Worm (Caenorhabditis elegans) whole organism, young adult: ENCODE measurements around the gene T13B5.9.
A peak's percentile ranks its signal among the peaks of the same experiment; 100 is the strongest.

Experiments
- B0261.1 ChIP-seq: sonication (generic microtip); optimal IDR thresholded peaks from 2 replicates; lab custom pipeline; 2016; ENCODE audit warnings: mild to moderate bottlenecking, missing genetic modification characterization, moderate library complexity, missing compliant biosample characterization
- B0336.3 ChIP-seq: fragments of 200-800 bp; sonication (Bioruptor generic); IDR thresholded peaks from 2 replicates; pipeline ENCODE4 v1.3.6; 2022; ENCODE audit warnings: missing genetic modification characterization, missing compliant biosample characterization
- C06A6.2 ChIP-seq: fragments of 200-800 bp; sonication (Bioruptor generic); conservative IDR thresholded peaks from 2 replicates; pipeline ENCODE4 v1.3.6; 2022; ENCODE audit warnings: missing genetic modification characterization, missing compliant biosample characterization
- Y53F4B.3 ChIP-seq: fragments of 200-800 bp; sonication (Bioruptor generic); IDR thresholded peaks from 2 replicates; pipeline ENCODE4 v1.3.6; 2022; ENCODE audit warnings: missing genetic modification reagents, missing genetic modification characterization, missing compliant biosample characterization
- Y67H2A.10 ChIP-seq: fragments of 200-800 bp; sonication (Bioruptor generic); conservative IDR thresholded peaks from 2 replicates; pipeline ENCODE4 v1.3.6; 2022; ENCODE audit warnings: missing genetic modification reagents, missing genetic modification characterization, missing compliant biosample characterization
- cebp-1 ChIP-seq, 2 experiments: fragments of 200-800 bp in 1 of 2; sonication (Bioruptor generic) in 1 of 2; sonication (generic microtip) in 1 of 2; IDR thresholded peaks in 1 of 2; optimal IDR thresholded peaks in 1 of 2; 2 replicates each; pipeline versions ENCODE4 v1.3.6 to Lab custom; 2017 to 2022; ENCODE audit warnings: missing compliant biosample characterization in 2 of 2, missing genetic modification characterization in 2 of 2, mild to moderate bottlenecking in 1 of 2, missing genetic modification reagents in 1 of 2, moderate library complexity in 1 of 2
- ceh-27 ChIP-seq: fragments of 200-800 bp; sonication (Bioruptor generic); optimal IDR thresholded peaks from 2 replicates; lab custom pipeline; 2018; ENCODE audit warnings: mild to moderate bottlenecking, missing genetic modification characterization, moderate library complexity, missing compliant biosample characterization
- ceh-40 ChIP-seq: fragments of 200-800 bp; sonication (Bioruptor generic); IDR thresholded peaks from 2 replicates; pipeline ENCODE4 v1.3.6; 2022; ENCODE audit warnings: missing genetic modification characterization, missing compliant biosample characterization
- ceh-58 ChIP-seq: fragments of 200-800 bp; sonication (Bioruptor generic); IDR thresholded peaks from 2 replicates; pipeline ENCODE4 v1.3.6; 2022; ENCODE audit warnings: missing genetic modification characterization, missing compliant biosample characterization
- dox-1 ChIP-seq: fragments of 200-800 bp; sonication (Bioruptor generic); IDR thresholded peaks from 2 replicates; pipeline ENCODE4 v1.3.6; 2022; ENCODE audit warnings: missing genetic modification reagents, missing genetic modification characterization, missing compliant biosample characterization
- dpl-1 ChIP-seq: fragments of 150-350 bp; optimal IDR thresholded peaks from 2 replicates; lab custom pipeline; 2014; ENCODE audit warnings: missing biosample characterization, missing genetic modification reagents, missing genetic modification characterization
- egrh-3 ChIP-seq: fragments of 200-800 bp; sonication (Bioruptor generic); IDR thresholded peaks from 2 replicates; pipeline ENCODE4 v1.3.6; 2022; ENCODE audit warnings: missing genetic modification reagents, missing genetic modification characterization, missing compliant biosample characterization
- him-1 ChIP-seq: sonication (generic microtip); optimal IDR thresholded peaks from 2 replicates; lab custom pipeline; 2016; ENCODE audit warnings: missing genotype, missing genetic modification reagents, missing genetic modification characterization, missing compliant biosample characterization
- hlh-12 ChIP-seq: sonication (generic microtip); optimal IDR thresholded peaks from 2 replicates; lab custom pipeline; 2016; ENCODE audit warnings: missing genetic modification characterization, missing compliant biosample characterization
- hmg-1.2 ChIP-seq: fragments of 200-800 bp; sonication (Bioruptor generic); IDR thresholded peaks from 2 replicates; pipeline ENCODE4 v1.3.6; 2022; ENCODE audit warnings: missing genetic modification reagents, missing genetic modification characterization, missing compliant biosample characterization
- hrde-1 ChIP-seq: sonication (generic microtip); optimal IDR thresholded peaks from 2 replicates; lab custom pipeline; 2016; ENCODE audit warnings: missing genetic modification characterization, mild to moderate bottlenecking, missing compliant biosample characterization, moderate library complexity, missing genotype, missing genetic modification reagents, borderline replicate concordance
- let-607 ChIP-seq, 2 experiments: fragments of 200-800 bp in 1 of 2; sonication (Bioruptor generic) in 1 of 2; sonication (generic microtip) in 1 of 2; optimal IDR thresholded peaks; 2 replicates each; lab custom pipeline; 2016 to 2018; ENCODE audit warnings: mild to moderate bottlenecking in 2 of 2, missing compliant biosample characterization in 2 of 2, missing genetic modification characterization in 2 of 2, moderate library complexity in 2 of 2, missing genotype in 1 of 2
- lin-40 ChIP-seq: sonication (generic microtip); optimal IDR thresholded peaks from 2 replicates; lab custom pipeline; 2016; ENCODE audit warnings: missing genetic modification characterization, mild to moderate bottlenecking, missing compliant biosample characterization, missing genotype, missing genetic modification reagents
- lsl-1 ChIP-seq: fragments of 200-800 bp; sonication (Bioruptor generic); optimal IDR thresholded peaks from 2 replicates; lab custom pipeline; 2018; ENCODE audit warnings: mild to moderate bottlenecking, missing genetic modification characterization, moderate library complexity, missing compliant biosample characterization
- mes-4 ChIP-seq: sonication (generic microtip); optimal IDR thresholded peaks from 2 replicates; lab custom pipeline; 2016; ENCODE audit warnings: missing genotype, missing genetic modification characterization, missing compliant biosample characterization
- mxl-1 ChIP-seq: sonication (generic microtip); optimal IDR thresholded peaks from 2 replicates; lab custom pipeline; 2016; ENCODE audit warnings: missing genetic modification characterization, missing compliant biosample characterization
- nhr-80 ChIP-seq: sonication (generic microtip); optimal IDR thresholded peaks from 2 replicates; lab custom pipeline; 2016; ENCODE audit warnings: missing genetic modification characterization, missing compliant biosample characterization
- rpc-1 ChIP-seq, 2 experiments: fragments of 150-350 bp in 1 of 2; sonication (generic microtip) in 1 of 2; optimal IDR thresholded peaks; 2 replicates each; lab custom pipeline; 2014 to 2018; ENCODE audit warnings: missing biosample characterization in 1 of 2, missing genetic modification characterization in 1 of 2, missing genetic modification reagents in 1 of 2, missing genotype in 1 of 2
- sdz-38 ChIP-seq: sonication (generic microtip); optimal IDR thresholded peaks from 2 replicates; lab custom pipeline; 2016; ENCODE audit warnings: missing genotype, missing genetic modification characterization, missing compliant biosample characterization
- sea-2 ChIP-seq: fragments of 200-800 bp; sonication (Bioruptor generic); IDR thresholded peaks from 2 replicates; pipeline ENCODE4 v1.3.6; 2022; ENCODE audit warnings: missing genetic modification characterization, missing compliant biosample characterization
- tbp1 ChIP-seq: fragments of 200-800 bp; sonication (Bioruptor generic); optimal IDR thresholded peaks from 2 replicates; lab custom pipeline; 2018; ENCODE audit warnings: mild to moderate bottlenecking, missing genetic modification characterization, missing compliant biosample characterization
- zfh-2 ChIP-seq: fragments of 200-800 bp; sonication (Bioruptor generic); conservative IDR thresholded peaks from 2 replicates; pipeline ENCODE4 v1.3.6; 2022; ENCODE audit warnings: missing genetic modification reagents, missing genetic modification characterization, missing compliant biosample characterization
- ztf-25 ChIP-seq: fragments of 200-800 bp; sonication (Bioruptor generic); IDR thresholded peaks from 2 replicates; pipeline ENCODE4 v1.3.6; 2022; ENCODE audit warnings: missing genetic modification reagents, missing genetic modification characterization, missing compliant biosample characterization
- ztf-6 ChIP-seq: fragments of 200-800 bp; sonication (Bioruptor generic); IDR thresholded peaks from 2 replicates; pipeline ENCODE4 v1.3.6; 2022; ENCODE audit warnings: missing genetic modification reagents, missing genetic modification characterization, missing compliant biosample characterization

Gene T13B5.9

DNA sequence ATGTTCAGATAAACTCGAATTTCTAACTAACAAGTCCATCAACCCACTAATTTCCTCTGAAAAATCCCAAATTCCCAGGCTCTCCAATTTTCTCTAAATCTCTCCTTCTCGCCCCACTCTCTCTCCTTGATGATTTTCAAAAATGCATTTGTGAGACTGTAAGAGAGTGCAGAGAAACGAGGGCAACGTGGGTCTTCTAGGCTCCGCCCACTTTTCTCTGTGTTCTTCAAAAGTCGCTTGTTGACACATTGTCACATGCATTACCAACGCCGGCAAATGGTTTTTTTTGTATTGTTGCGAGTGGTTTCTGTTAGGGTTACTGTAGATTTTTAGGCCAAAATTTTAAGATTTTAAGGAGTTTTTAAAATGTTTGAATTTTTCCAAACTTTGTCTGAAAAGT lies 17.8 kb downstream of the T13B5.9 start:
- TF ChIP-seq hmg-1.2 (GFP tag; lab: Robert Waterston, UW), result 0 out of 2 replicates have a peak, but pooled peaks have one; percentile 19
- no peak for TF ChIP-seq C06A6.2 (GFP tag; lab: Robert Waterston, UW)
- TF ChIP-seq ceh-27 (GFP tag; lab: Kevin White, UChicago), result peak; percentile 35
- TF ChIP-seq hlh-12 (tag; lab: Kevin White, UChicago), result no peak

DNA sequence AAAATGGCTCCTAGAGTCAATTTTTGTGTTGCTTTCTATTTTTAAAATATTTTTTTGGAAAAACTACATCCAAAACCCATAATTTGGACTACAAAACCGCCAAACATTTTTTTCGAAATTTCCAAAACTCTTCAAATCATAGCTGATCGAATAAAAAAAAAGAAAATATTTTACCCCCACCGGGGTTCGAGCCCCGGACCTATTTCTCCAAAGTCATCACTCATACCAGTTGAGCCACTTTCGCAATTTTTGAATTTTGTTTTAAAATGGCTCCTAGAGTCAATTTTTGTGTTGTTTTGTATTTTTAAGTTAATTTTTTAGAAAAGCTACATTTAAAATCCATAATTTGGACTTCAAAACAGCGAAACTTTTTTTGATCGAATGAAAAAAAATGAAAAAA lies 18.8 kb downstream of the T13B5.9 start:
- no peak for TF ChIP-seq rpc-1 (optimal IDR thresholded peaks at IDR 0.05; lab: Kevin White, UChicago)
- TF ChIP-seq rpc-1 (tag; optimal IDR thresholded peaks at IDR 0.05; lab: Kevin White, UChicago), result peak; percentile 59
- TF ChIP-seq tbp1 (GFP tag; lab: Kevin White, UChicago), result peak; percentile 67
- TF ChIP-seq lin-40, result no peak
- TF ChIP-seq lsl-1 (GFP tag; lab: Kevin White, UChicago), result no peak
- TF ChIP-seq B0261.1, result peak; percentile 11
- no peak for TF ChIP-seq ceh-40 (GFP tag; lab: Robert Waterston, UW)
- no peak for TF ChIP-seq Y67H2A.10 (GFP tag; lab: Robert Waterston, UW)
- no peak for TF ChIP-seq ztf-6 (GFP tag; lab: Robert Waterston, UW)
- TF ChIP-seq nhr-80 (tag; lab: Kevin White, UChicago), result no peak
- no peak for TF ChIP-seq mxl-1 (tag; lab: Kevin White, UChicago)
- no peak for TF ChIP-seq sea-2 (GFP tag; lab: Robert Waterston, UW)

ce11 chrII:1084899-1085298 lies 19.4 kb downstream of the T13B5.9 start:
- TF ChIP-seq egrh-3 (GFP tag; lab: Robert Waterston, UW) (no peak), dpl-1 (GFP tag; lab: Kevin White, UChicago) (no peak), nhr-80 (tag; lab: Kevin White, UChicago) (no peak), ztf-25 (GFP tag; lab: Robert Waterston, UW) (no peak), hmg-1.2 (GFP tag; lab: Robert Waterston, UW) (peak; percentile 79; the same call in 1 of the 2 replicates), Y53F4B.3 (no peak), hrde-1 (tag; lab: Kevin White, UChicago) (no peak)

- TF ChIP-seq C06A6.2 (GFP tag; lab: Robert Waterston, UW), result no peak
These were observed 21.4 kb downstream of the T13B5.9 start, which contains the start of gene K02E7.1 for ce11 chrII:1082859-1083258. K02E7.1 (plus strand) TSS chrII:1083159.

DNA sequence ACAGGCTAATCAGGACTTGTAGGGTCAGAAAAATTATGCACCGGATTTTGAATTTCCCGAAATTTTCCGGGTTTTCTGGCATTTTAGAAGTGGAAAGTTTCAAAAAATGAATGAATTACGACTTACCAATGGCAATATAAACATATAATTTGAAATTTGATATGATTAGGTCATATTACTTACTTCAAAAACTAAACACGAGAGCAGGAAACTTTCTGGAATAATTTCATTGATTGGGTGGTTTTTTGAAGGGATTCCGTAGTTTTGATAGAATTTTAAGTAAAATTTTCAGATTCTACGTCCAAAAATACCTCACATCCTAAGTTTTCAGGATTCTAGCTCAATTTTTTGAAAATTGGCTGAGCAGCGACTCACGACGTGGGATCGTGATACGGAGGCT lies 28.9 kb downstream of the T13B5.9 start, which contains the start of gene K02E7.11:
Gene K02E7.11, minus strand, starts transcription at position 101 of the 400 bp plus-strand sequence.
- TF ChIP-seq hmg-1.2 (GFP tag; lab: Robert Waterston, UW) (no peak), mes-4 (no peak)

DNA sequence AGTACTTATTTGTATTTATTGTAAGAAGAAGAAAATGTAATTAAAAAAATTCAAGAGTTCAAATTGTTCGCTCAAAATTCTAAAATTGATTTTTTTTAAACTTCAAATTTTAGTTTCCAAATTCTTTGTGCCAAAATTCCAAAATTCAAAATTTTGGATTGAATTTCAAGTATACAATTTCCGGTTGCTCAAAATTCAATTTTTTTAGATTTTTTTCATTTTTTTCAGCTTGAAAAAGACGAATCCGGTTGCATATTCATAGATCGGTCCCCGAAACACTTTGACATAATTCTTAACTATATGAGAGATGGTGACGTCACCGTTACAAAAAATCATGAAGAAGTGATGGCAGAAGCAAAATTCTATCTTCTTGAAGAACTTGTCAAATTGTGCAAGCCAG lies 32.2 kb downstream of the T13B5.9 start, which contains the start of gene K02E7.4:
Gene K02E7.4, plus strand, starts transcription at position 301 of the 400 bp plus-strand sequence.
- TF ChIP-seq B0336.3 (GFP tag; lab: Robert Waterston, UW) (no peak), dox-1 (GFP tag; lab: Robert Waterston, UW) (no peak), ceh-58 (GFP tag; lab: Robert Waterston, UW) (no peak), let-607 (tag; optimal IDR thresholded peaks at IDR 0.05; lab: Kevin White, UChicago) (no peak), Y53F4B.3 (no peak), him-1 (tag; lab: Kevin White, UChicago) (no peak), B0261.1 (no peak), sdz-38 (tag; lab: Kevin White, UChicago) (no peak), zfh-2 (GFP tag; lab: Robert Waterston, UW) (no peak), cebp-1 (GFP tag; IDR thresholded peaks at IDR 0.05; lab: Robert Waterston, UW) (no peak), cebp-1 (tag; optimal IDR thresholded peaks at IDR 0.05; lab: Kevin White, UChicago) (no peak)
